Worm (Caenorhabditis elegans) whole organism, young adult: ENCODE data around the gene gfm-1.

ENCODE experiments used
- B0019.2 ChIP-seq: fragments of 200-800 bp; sonication (Bioruptor generic); conservative IDR thresholded peaks from 2 replicates; pipeline ENCODE4 v1.3.6; 2022; ENCODE audit warnings: missing genetic modification reagents, missing genetic modification characterization, missing compliant biosample characterization
- athp-1 ChIP-seq: sonication (generic microtip); optimal IDR thresholded peaks from 2 replicates; lab custom pipeline; 2017; ENCODE audit warnings: mild to moderate bottlenecking, missing genetic modification characterization, missing compliant biosample characterization
- egrh-3 ChIP-seq: fragments of 200-800 bp; sonication (Bioruptor generic); IDR thresholded peaks from 2 replicates; pipeline ENCODE4 v1.3.6; 2022; ENCODE audit warnings: missing genetic modification reagents, missing genetic modification characterization, missing compliant biosample characterization
- ets-4 ChIP-seq: fragments of 200-800 bp; sonication (Bioruptor generic); optimal IDR thresholded peaks from 2 replicates; lab custom pipeline; 2018; ENCODE audit warnings: mild to moderate bottlenecking, missing genetic modification characterization, missing compliant biosample characterization
- him-1 ChIP-seq: sonication (generic microtip); optimal IDR thresholded peaks from 2 replicates; lab custom pipeline; 2016; ENCODE audit warnings: missing genotype, missing genetic modification reagents, missing genetic modification characterization, missing compliant biosample characterization
- nfya-1 ChIP-seq: sonication (generic microtip); optimal IDR thresholded peaks from 2 replicates; lab custom pipeline; 2017; ENCODE audit warnings: antibody characterized with exemption, missing compliant biosample characterization, missing genetic modification characterization, borderline replicate concordance; ENCODE audit not compliant: insufficient read depth
- nhr-179 ChIP-seq: sonication (generic microtip); optimal IDR thresholded peaks from 2 replicates; lab custom pipeline; 2016; ENCODE audit warnings: mild to moderate bottlenecking, missing genetic modification characterization, missing compliant biosample characterization
- zfh-2 ChIP-seq: fragments of 200-800 bp; sonication (Bioruptor generic); conservative IDR thresholded peaks from 2 replicates; pipeline ENCODE4 v1.3.6; 2022; ENCODE audit warnings: missing genetic modification reagents, missing genetic modification characterization, missing compliant biosample characterization
- ztf-25 ChIP-seq: fragments of 200-800 bp; sonication (Bioruptor generic); IDR thresholded peaks from 2 replicates; pipeline ENCODE4 v1.3.6; 2022; ENCODE audit warnings: missing genetic modification reagents, missing genetic modification characterization, missing compliant biosample characterization

Gene gfm-1

ce11 chrII:13170696-13171095 lies 53.4 kb downstream of the gfm-1 start:
- TF ChIP-seq him-1 (tag; lab: Kevin White, UChicago) (no peak), athp-1 (no peak), B0019.2 (GFP tag; lab: Robert Waterston, UW) (no peak), nhr-179 (tag; lab: Kevin White, UChicago) (no peak), ztf-25 (GFP tag; lab: Robert Waterston, UW) (no peak), ets-4 (GFP tag; lab: Kevin White, UChicago) (no peak), nfya-1 (tag; lab: Kevin White, UChicago) (no peak), zfh-2 (GFP tag; lab: Robert Waterston, UW) (peak; percentile 67; the same call in 1 of the 2 replicates), egrh-3 (GFP tag; lab: Robert Waterston, UW) (peak; percentile 48; the same call in 1 of the 2 replicates)
